Worm (Caenorhabditis elegans): ENCODE measurements around the gene Y43C5B.2.

Gene Y43C5B.2

ce11 chrIV:10330962-10331361 lies 21.2 kb downstream of the Y43C5B.2 start (continued):
- TF ChIP-seq aha-1 (tag), result peak; percentile 72
- TF ChIP-seq rbr-2 (tag; optimal IDR thresholded peaks at IDR 0.05), result peak; percentile 15
- peak; percentile 84 for TF ChIP-seq hlh-11 (tag; optimal IDR thresholded peaks at IDR 0.05)
- TF ChIP-seq madf-9 (GFP tag; conservative IDR thresholded peaks at IDR 0.05), result no peak
- peak; percentile 41; the same call in 1 of the 2 replicates for TF ChIP-seq lin-1 (GFP tag; IDR thresholded peaks at IDR 0.05)
- no peak for TF ChIP-seq sdz-12 (GFP tag; optimal IDR thresholded peaks at IDR 0.05)
- no peak for TF ChIP-seq attf-4 (tag; optimal IDR thresholded peaks at IDR 0.05)
- no peak for TF ChIP-seq lsy-2 (tag; optimal IDR thresholded peaks at IDR 0.05)
- TF ChIP-seq tra-1 (GFP tag; IDR thresholded peaks at IDR 0.05), result 0 out of 2 replicates have a peak, but pooled peaks have one; percentile 28
- no peak for TF ChIP-seq zip-11 (GFP tag; IDR thresholded peaks at IDR 0.05)
- TF ChIP-seq skn-1 (tag; optimal IDR thresholded peaks at IDR 0.05), result no peak
- TF ChIP-seq hlh-30 (tag; optimal IDR thresholded peaks at IDR 0.05; ENCODE audit: insufficient read depth), result no peak
- peak; percentile 14 for TF ChIP-seq nhr-102 (tag; optimal IDR thresholded peaks at IDR 0.05)
- peak; percentile 61 for TF ChIP-seq nhr-28 (tag; optimal IDR thresholded peaks at IDR 0.05)
- TF ChIP-seq nhr-111 (GFP tag; optimal IDR thresholded peaks at IDR 0.05), result no peak
- no peak for TF ChIP-seq mxl-2 (GFP tag; conservative IDR thresholded peaks at IDR 0.05)
- no peak for TF ChIP-seq nhr-237 (tag; optimal IDR thresholded peaks at IDR 0.05)
- TF ChIP-seq F37D6.2 (tag; optimal IDR thresholded peaks at IDR 0.05), result no peak
- TF ChIP-seq Y5F2A.4 (GFP tag; optimal IDR thresholded peaks at IDR 0.05), result no peak
- no peak for TF ChIP-seq nhr-11 (tag; optimal IDR thresholded peaks at IDR 0.05)
- no peak for TF ChIP-seq dmd-8 (GFP tag; IDR thresholded peaks at IDR 0.05)
- TF ChIP-seq pha-4 (GFP tag; IDR thresholded peaks at IDR 0.05), result no peak
- TF ChIP-seq pha-4 (tag; optimal IDR thresholded peaks at IDR 0.05), result no peak
- no peak for TF ChIP-seq vab-7 (GFP tag; IDR thresholded peaks at IDR 0.05)
- no peak for TF ChIP-seq ces-1 (GFP tag; optimal IDR thresholded peaks at IDR 0.05)
- TF ChIP-seq duxl-1 (tag; optimal IDR thresholded peaks at IDR 0.05; ENCODE audit: poor library complexity), result no peak
- TF ChIP-seq cey-2 (tag; optimal IDR thresholded peaks at IDR 0.05; ENCODE audit: borderline replicate concordance, insufficient read depth), result no peak
- TF ChIP-seq ceh-32 (tag; optimal IDR thresholded peaks at IDR 0.05; ENCODE audit: poor library complexity), result no peak
- peak; percentile 4 for TF ChIP-seq ama-1 (optimal IDR thresholded peaks at IDR 0.05)
- peak; percentile 50; the same call in 1 of the 2 replicates for TF ChIP-seq hmg-1.1 (GFP tag; IDR thresholded peaks at IDR 0.05)
- no peak for TF ChIP-seq spr-1 (tag; optimal IDR thresholded peaks at IDR 0.05)
- no peak for TF ChIP-seq arid-1 (GFP tag; conservative IDR thresholded peaks at IDR 0.05)
- TF ChIP-seq nhr-6 (tag; optimal IDR thresholded peaks at IDR 0.05), result no peak
- TF ChIP-seq spr-3 (GFP tag; optimal IDR thresholded peaks at IDR 0.05), result no peak
- peak; percentile 97 for TF ChIP-seq mxl-3 (GFP tag; optimal IDR thresholded peaks at IDR 0.05)
- no peak for TF ChIP-seq ceh-28 (tag; optimal IDR thresholded peaks at IDR 0.05)
- TF ChIP-seq hif-1 (tag; optimal IDR thresholded peaks at IDR 0.05), result no peak
- TF ChIP-seq fos-1 (tag; optimal IDR thresholded peaks at IDR 0.05), result no peak
- peak; percentile 42; the same call in 1 of the 2 replicates for TF ChIP-seq snpc-1.2 (GFP tag; IDR thresholded peaks at IDR 0.05)
- no peak for TF ChIP-seq mdl-1 (tag; optimal IDR thresholded peaks at IDR 0.05)
- no peak for TF ChIP-seq F49E8.2 (tag; optimal IDR thresholded peaks at IDR 0.05; ENCODE audit: borderline replicate concordance)
- no peak for TF ChIP-seq jun-1 (tag; optimal IDR thresholded peaks at IDR 0.05)
- no peak for TF ChIP-seq lin-38 (GFP tag; IDR thresholded peaks at IDR 0.05)
- no peak for TF ChIP-seq daf-19 (GFP tag; conservative IDR thresholded peaks at IDR 0.05)
- TF ChIP-seq nhr-41 (GFP tag; IDR thresholded peaks at IDR 0.05), result no peak
- peak; percentile 61 for TF ChIP-seq dve-1 (tag; optimal IDR thresholded peaks at IDR 0.05; ENCODE audit: insufficient read depth)
- TF ChIP-seq dpl-1 (GFP tag; optimal IDR thresholded peaks at IDR 0.05), result no peak
- TF ChIP-seq F10B5.3 (tag; optimal IDR thresholded peaks at IDR 0.05), result no peak
- TF ChIP-seq zip-2 (tag; optimal IDR thresholded peaks at IDR 0.05), result no peak
- TF ChIP-seq lin-15B (tag; optimal IDR thresholded peaks at IDR 0.05), result no peak
- TF ChIP-seq daf-8 (GFP tag; IDR thresholded peaks at IDR 0.05), result no peak
- no peak for TF ChIP-seq lin-39 (tag; optimal IDR thresholded peaks at IDR 0.05)

All from whole organism, L4 larva.